In genomic region chr3L:18901411-18901810, dm6 we compare ENCODE assay signal across 4 fruit fly cellular contexts.
TF ChIP-seq lines count a peak whose summit lies in the region.

TSS of gene arx (minus strand) at chr3L:18901554.
TSS of gene CG6843 (plus strand) at chr3L:18901594.

- peak; percentile 4 for TF ChIP-seq CTCF in whole organism, embryonic (GFP tag; optimal IDR thresholded peaks at IDR 0.05; lab: Kevin White, UChicago)

TF ChIP-seq in whole organism, adult, 20 proteins besides CTCF, POLR2A, EP300 and RAD21:
- peak; percentile 64 for TF ChIP-seq bab1 (GFP tag; optimal IDR thresholded peaks at IDR 0.05; lab: Kevin White, UChicago)
- peak; percentile 9 for TF ChIP-seq CG1620 (GFP tag; optimal IDR thresholded peaks at IDR 0.05; lab: Kevin White, UChicago)
- no peak for TF ChIP-seq CG12768 (GFP tag; optimal IDR thresholded peaks at IDR 0.05; lab: Kevin White, UChicago)
- TF ChIP-seq tj (GFP tag; optimal IDR thresholded peaks at IDR 0.05; lab: Kevin White, UChicago), result no peak

TF ChIP-seq in whole organism, embryonic, 481 proteins besides CTCF, POLR2A, EP300 and RAD21 (continues in another document):
- peak; percentile 89 for TF ChIP-seq inv (GFP tag; IDR thresholded peaks at IDR 0.05; lab: Robert Waterston, UW; ENCODE audit: partially characterized antibody)
- TF ChIP-seq MBD-R2 (GFP tag; IDR thresholded peaks at IDR 0.05; lab: Robert Waterston, UW), result peak; percentile 84
- TF ChIP-seq CG11085 (GFP tag; IDR thresholded peaks at IDR 0.05; lab: Robert Waterston, UW), result no peak
- TF ChIP-seq Blimp-1 (GFP tag; optimal IDR thresholded peaks at IDR 0.05; lab: Kevin White, UChicago), result no peak
- no peak for TF ChIP-seq Dip2 (GFP tag; IDR thresholded peaks at IDR 0.05; lab: Robert Waterston, UW)
- no peak for TF ChIP-seq pfk (GFP tag; optimal IDR thresholded peaks at IDR 0.05; lab: Kevin White, UChicago)
- TF ChIP-seq Abd-B (GFP tag; optimal IDR thresholded peaks at IDR 0.05; lab: Kevin White, UChicago), result no peak
- no peak for TF ChIP-seq hth (optimal IDR thresholded peaks at IDR 0.05; lab: Kevin White, UChicago)
- TF ChIP-seq repo (GFP tag; optimal IDR thresholded peaks at IDR 0.05; lab: Kevin White, UChicago), result no peak
- TF ChIP-seq CG6854 (GFP tag; optimal IDR thresholded peaks at IDR 0.05; lab: Kevin White, UChicago), result no peak
- TF ChIP-seq CG6654 (GFP tag; optimal IDR thresholded peaks at IDR 0.05; lab: Kevin White, UChicago), result no peak
- no peak for TF ChIP-seq Side (GFP tag; optimal IDR thresholded peaks at IDR 0.05; lab: Kevin White, UChicago)
- no peak for TF ChIP-seq CG34376 (GFP tag; optimal IDR thresholded peaks at IDR 0.05; lab: Kevin White, UChicago)
- TF ChIP-seq corto (GFP tag; optimal IDR thresholded peaks at IDR 0.05; lab: Kevin White, UChicago), result no peak
- peak; percentile 6 for TF ChIP-seq CG2712 (tag; optimal IDR thresholded peaks at IDR 0.05; lab: Kevin White, UChicago)
- no peak for TF ChIP-seq CG17328 (GFP tag; IDR thresholded peaks at IDR 0.05; lab: Robert Waterston, UW)
- TF ChIP-seq CG4730 (GFP tag; IDR thresholded peaks at IDR 0.05; lab: Robert Waterston, UW), result no peak
- no peak for TF ChIP-seq dmrt11E (tag; optimal IDR thresholded peaks at IDR 0.05; lab: Kevin White, UChicago)
- TF ChIP-seq CG30403 (GFP tag; optimal IDR thresholded peaks at IDR 0.05; lab: Kevin White, UChicago), result no peak
- TF ChIP-seq BtbVII (GFP tag; optimal IDR thresholded peaks at IDR 0.05; lab: Kevin White, UChicago), result no peak
- TF ChIP-seq fd64A (GFP tag; optimal IDR thresholded peaks at IDR 0.05; lab: Kevin White, UChicago), result no peak
- TF ChIP-seq Dref (GFP tag; IDR thresholded peaks at IDR 0.05; lab: Robert Waterston, UW), result peak; percentile 86
- TF ChIP-seq HLH3B (GFP tag; IDR thresholded peaks at IDR 0.05; lab: Robert Waterston, UW), result no peak
- no peak for TF ChIP-seq da (GFP tag; optimal IDR thresholded peaks at IDR 0.05; lab: Kevin White, UChicago)
- TF ChIP-seq Trl (optimal IDR thresholded peaks at IDR 0.05; lab: Kevin White, UChicago), result no peak
- no peak for TF ChIP-seq Trl (GFP tag; optimal IDR thresholded peaks at IDR 0.05; lab: Kevin White, UChicago)
- TF ChIP-seq CG15011 (GFP tag; optimal IDR thresholded peaks at IDR 0.05; lab: Kevin White, UChicago), result no peak
- TF ChIP-seq CG17568 (GFP tag; optimal IDR thresholded peaks at IDR 0.05; lab: Kevin White, UChicago), result no peak
- no peak for TF ChIP-seq CG7786 (GFP tag; optimal IDR thresholded peaks at IDR 0.05; lab: Kevin White, UChicago)
- TF ChIP-seq Opbp (GFP tag; IDR thresholded peaks at IDR 0.05; lab: Robert Waterston, UW; ENCODE audit: partially characterized antibody), result peak; percentile 95

TF ChIP-seq in whole organism, prepupa, 60 proteins besides CTCF, POLR2A, EP300 and RAD21:
- TF ChIP-seq CG8319 (GFP tag; optimal IDR thresholded peaks at IDR 0.05; lab: Kevin White, UChicago) (no peak), dsx (GFP tag; optimal IDR thresholded peaks at IDR 0.05; lab: Kevin White, UChicago; ENCODE audit: poor library complexity, severe bottlenecking) (peak; percentile 66), esn (GFP tag; optimal IDR thresholded peaks at IDR 0.05; lab: Kevin White, UChicago) (peak; percentile 15)

TF ChIP-seq in whole organism, wandering third instar larva, 38 proteins besides CTCF, POLR2A, EP300 and RAD21:
- TF ChIP-seq Hr83 (GFP tag; optimal IDR thresholded peaks at IDR 0.05; lab: Kevin White, UChicago; ENCODE audit: poor library complexity, severe bottlenecking), result peak; percentile 33
- TF ChIP-seq Hnf4 (GFP tag; optimal IDR thresholded peaks at IDR 0.05; lab: Kevin White, UChicago), result no peak
- no peak for TF ChIP-seq brk (GFP tag; optimal IDR thresholded peaks at IDR 0.05; lab: Kevin White, UChicago)
- no peak for TF ChIP-seq woc (GFP tag; optimal IDR thresholded peaks at IDR 0.05; lab: Kevin White, UChicago)
- no peak for TF ChIP-seq br (GFP tag; optimal IDR thresholded peaks at IDR 0.05; lab: Kevin White, UChicago)
- TF ChIP-seq psq (GFP tag; optimal IDR thresholded peaks at IDR 0.05; lab: Kevin White, UChicago), result peak; percentile 54
- no peak for TF ChIP-seq Sp1 (GFP tag; optimal IDR thresholded peaks at IDR 0.05; lab: Kevin White, UChicago)
- TF ChIP-seq Jra (GFP tag; optimal IDR thresholded peaks at IDR 0.05; lab: Kevin White, UChicago), result no peak
- no peak for TF ChIP-seq CrebA (GFP tag; optimal IDR thresholded peaks at IDR 0.05; lab: Kevin White, UChicago; ENCODE audit: borderline replicate concordance)
- peak; percentile 22 for TF ChIP-seq rgr (GFP tag; optimal IDR thresholded peaks at IDR 0.05; lab: Kevin White, UChicago)
- no peak for TF ChIP-seq jim (GFP tag; optimal IDR thresholded peaks at IDR 0.05; lab: Kevin White, UChicago)
- TF ChIP-seq HLH106 (tag; optimal IDR thresholded peaks at IDR 0.05; lab: Kevin White, UChicago), result no peak
- no peak for TF ChIP-seq dmrt93B (GFP tag; optimal IDR thresholded peaks at IDR 0.05; lab: Kevin White, UChicago)
- TF ChIP-seq sage (GFP tag; optimal IDR thresholded peaks at IDR 0.05; lab: Kevin White, UChicago), result no peak
- TF ChIP-seq Abd-B (GFP tag; optimal IDR thresholded peaks at IDR 0.05; lab: Kevin White, UChicago), result no peak
- TF ChIP-seq CG32264 (GFP tag; optimal IDR thresholded peaks at IDR 0.05; lab: Kevin White, UChicago), result no peak
- TF ChIP-seq tai (GFP tag; optimal IDR thresholded peaks at IDR 0.05; lab: Kevin White, UChicago), result no peak
- TF ChIP-seq N (GFP tag; optimal IDR thresholded peaks at IDR 0.05; lab: Kevin White, UChicago), result no peak
- no peak for TF ChIP-seq Rel (GFP tag; optimal IDR thresholded peaks at IDR 0.05; lab: Kevin White, UChicago)
- TF ChIP-seq Rel (tag; optimal IDR thresholded peaks at IDR 0.05; lab: Kevin White, UChicago), result peak; percentile 91
- no peak for TF ChIP-seq usp (GFP tag; optimal IDR thresholded peaks at IDR 0.05; lab: Kevin White, UChicago)
- peak; percentile 35 for TF ChIP-seq fru (GFP tag; optimal IDR thresholded peaks at IDR 0.05; lab: Kevin White, UChicago)
- TF ChIP-seq lola (GFP tag; optimal IDR thresholded peaks at IDR 0.05; lab: Kevin White, UChicago), result no peak
